Worm (Caenorhabditis elegans) whole organism, L1 larva: ENCODE data around the gene cyn-12.

Experiments
- C16A3.4 ChIP-seq: fragments of 150-350 bp; optimal IDR thresholded peaks from 2 replicates; lab custom pipeline; 2014; ENCODE audit warnings: missing biosample characterization, missing genetic modification characterization
- C34B4.2 ChIP-seq: sonication (generic microtip); optimal IDR thresholded peaks from 2 replicates; lab custom pipeline; 2017; ENCODE audit warnings: mild to moderate bottlenecking, missing genetic modification characterization, missing compliant biosample characterization
- F16B12.6 ChIP-seq: fragments of 150-350 bp; optimal IDR thresholded peaks from 2 replicates; lab custom pipeline; 2014; ENCODE audit warnings: missing biosample characterization, missing genetic modification characterization
- aha-1 ChIP-seq: fragments of 150-350 bp; optimal IDR thresholded peaks from 2 replicates; lab custom pipeline; 2014; ENCODE audit warnings: missing biosample characterization, missing genetic modification characterization
- aly-2 ChIP-seq: fragments of 150-350 bp; optimal IDR thresholded peaks from 2 replicates; lab custom pipeline; 2014; ENCODE audit warnings: missing biosample characterization, missing genetic modification characterization
- ceh-8 ChIP-seq: fragments of 200-800 bp; sonication (Bioruptor generic); optimal IDR thresholded peaks from 2 replicates; lab custom pipeline; 2018; ENCODE audit warnings: mild to moderate bottlenecking, missing genetic modification characterization, moderate library complexity, missing compliant biosample characterization
- ceh-82 ChIP-seq, 3 experiments: fragments of 150-350 bp in 1 of 3; sonication (generic microtip) in 2 of 3; optimal IDR thresholded peaks; 2 replicates each; lab custom pipeline; 2014 to 2017; ENCODE audit warnings: missing biosample characterization in 3 of 3, missing genetic modification characterization in 3 of 3
- ceh-88 ChIP-seq: fragments of 200-800 bp; sonication (Bioruptor generic); IDR thresholded peaks from 2 replicates; pipeline ENCODE4 v1.3.6; 2022; ENCODE audit warnings: missing genetic modification characterization, missing compliant biosample characterization
- ceh-90 ChIP-seq: sonication (generic microtip); optimal IDR thresholded peaks from 2 replicates; lab custom pipeline; 2016; ENCODE audit warnings: missing genetic modification characterization, missing compliant biosample characterization
- dpl-1 ChIP-seq, 3 experiments: fragments of 150-350 bp in 2 of 3; sonication (generic microtip) in 1 of 3; optimal IDR thresholded peaks; 2 replicates each; lab custom pipeline; 2014 to 2017; ENCODE audit warnings: missing biosample characterization in 3 of 3, missing genetic modification characterization in 3 of 3, missing genetic modification reagents in 3 of 3
- efl-1 ChIP-seq, 4 experiments: fragments of 150-350 bp; optimal IDR thresholded peaks in 3 of 4; peaks in 1 of 4; 1 replicate in 1 of 4; 2 replicates in 3 of 4; lab custom pipeline; 2014; ENCODE audit warnings: missing biosample characterization in 2 of 4, missing genetic modification characterization in 2 of 4, missing genetic modification reagents in 2 of 4
- egl-27 ChIP-seq, 2 experiments: fragments of 150-350 bp in 1 of 2; sonication (generic microtip); optimal IDR thresholded peaks; 3 replicates each; lab custom pipeline; 2017 to 2018; ENCODE audit warnings: missing biosample characterization in 2 of 2, missing genetic modification characterization in 2 of 2, missing genetic modification reagents in 2 of 2
- elt-2 ChIP-seq: sonication (generic microtip); optimal IDR thresholded peaks from 2 replicates; lab custom pipeline; 2016; ENCODE audit warnings: missing genetic modification characterization, mild to moderate bottlenecking, inconsistent platforms, missing compliant biosample characterization, missing genetic modification reagents
- elt-3 ChIP-seq, 6 experiments: fragments of 150-350 bp in 1 of 6; sonication (generic microtip); optimal IDR thresholded peaks; 2 replicates each; lab custom pipeline; 2017 to 2018; ENCODE audit warnings: missing biosample characterization in 6 of 6, missing genetic modification characterization in 6 of 6, inconsistent platforms in 1 of 6
- fkh-10 ChIP-seq: sonication (generic microtip); optimal IDR thresholded peaks from 2 replicates; lab custom pipeline; 2017; ENCODE audit warnings: missing biosample characterization, missing genetic modification reagents, missing genetic modification characterization
- fkh-8 ChIP-seq: sonication (generic microtip); optimal IDR thresholded peaks from 2 replicates; lab custom pipeline; 2016; ENCODE audit warnings: mild to moderate bottlenecking, missing genetic modification characterization, missing compliant biosample characterization
- irx-1 ChIP-seq: sonication (generic microtip); optimal IDR thresholded peaks from 2 replicates; lab custom pipeline; 2016; ENCODE audit warnings: missing genetic modification characterization, missing compliant biosample characterization
- isw-1 ChIP-seq: fragments of 200-800 bp; sonication (Bioruptor generic); IDR thresholded peaks from 2 replicates; pipeline ENCODE4 v1.3.6; 2022; ENCODE audit warnings: missing genetic modification characterization, missing compliant biosample characterization
- jun-1 ChIP-seq: fragments of 150-350 bp; optimal IDR thresholded peaks from 2 replicates; lab custom pipeline; 2014; ENCODE audit warnings: missing biosample characterization, missing genetic modification reagents, missing genetic modification characterization
- lin-14 ChIP-seq: fragments of 200-800 bp; sonication (Bioruptor generic); optimal IDR thresholded peaks from 2 replicates; lab custom pipeline; 2018; ENCODE audit warnings: mild to moderate bottlenecking, missing genetic modification characterization, moderate library complexity, missing compliant biosample characterization
- lin-35 ChIP-seq, 2 experiments: fragments of 150-350 bp; optimal IDR thresholded peaks; 2 replicates each; lab custom pipeline; 2014; ENCODE audit warnings: missing biosample characterization in 2 of 2, missing genetic modification characterization in 2 of 2, missing genetic modification reagents in 2 of 2
- lsy-2 ChIP-seq, 2 experiments: fragments of 150-350 bp; optimal IDR thresholded peaks; 2 replicates each; lab custom pipeline; 2014; ENCODE audit warnings: missing biosample characterization in 2 of 2, missing genetic modification characterization in 2 of 2
- mdl-1 ChIP-seq, 2 experiments: fragments of 150-350 bp; optimal IDR thresholded peaks; 2 replicates each; lab custom pipeline; 2014 to 2017; ENCODE audit warnings: missing biosample characterization in 2 of 2, missing genetic modification characterization in 2 of 2, inconsistent platforms in 1 of 2
- mef-2 ChIP-seq: fragments of 150-350 bp; optimal IDR thresholded peaks from 2 replicates; lab custom pipeline; 2014; ENCODE audit warnings: missing biosample characterization, missing genetic modification characterization
- nhr-12 ChIP-seq: sonication (generic microtip); optimal IDR thresholded peaks from 2 replicates; lab custom pipeline; 2017; ENCODE audit warnings: missing biosample characterization, missing genetic modification characterization
- nhr-20 ChIP-seq: sonication (generic microtip); optimal IDR thresholded peaks from 2 replicates; lab custom pipeline; 2016; ENCODE audit warnings: mild to moderate bottlenecking, missing genetic modification characterization, missing compliant biosample characterization
- nhr-84 ChIP-seq: sonication (generic microtip); optimal IDR thresholded peaks from 2 replicates; lab custom pipeline; 2017; ENCODE audit warnings: missing biosample characterization, missing genetic modification characterization
- pax-3 ChIP-seq: fragments of 200-800 bp; sonication (Bioruptor generic); optimal IDR thresholded peaks from 2 replicates; lab custom pipeline; 2018; ENCODE audit warnings: mild to moderate bottlenecking, missing genetic modification characterization, moderate library complexity, missing compliant biosample characterization
- snpc-4 ChIP-seq: fragments of 150-350 bp; optimal IDR thresholded peaks from 2 replicates; lab custom pipeline; 2014; ENCODE audit warnings: missing biosample characterization, missing genetic modification characterization
- sptf-1 ChIP-seq: fragments of 150-350 bp; optimal IDR thresholded peaks from 2 replicates; lab custom pipeline; 2014; ENCODE audit warnings: missing biosample characterization, missing genetic modification characterization
- sup-37 ChIP-seq: fragments of 200-800 bp; sonication (Bioruptor generic); optimal IDR thresholded peaks from 2 replicates; lab custom pipeline; 2018; ENCODE audit warnings: mild to moderate bottlenecking, missing genetic modification characterization, missing compliant biosample characterization
- tbx-2 ChIP-seq: sonication (generic microtip); optimal IDR thresholded peaks from 2 replicates; lab custom pipeline; 2016; ENCODE audit warnings: missing genetic modification characterization, missing compliant biosample characterization
- unc-130 ChIP-seq: fragments of 150-350 bp; optimal IDR thresholded peaks from 2 replicates; lab custom pipeline; 2017; ENCODE audit warnings: missing biosample characterization, missing genetic modification characterization, inconsistent platforms
- unc-86 ChIP-seq: sonication (generic microtip); optimal IDR thresholded peaks from 2 replicates; lab custom pipeline; 2016; ENCODE audit warnings: missing genetic modification characterization, missing compliant biosample characterization
- zag-1 ChIP-seq: fragments of 150-350 bp; optimal IDR thresholded peaks from 2 replicates; lab custom pipeline; 2014; ENCODE audit warnings: missing biosample characterization, missing genetic modification characterization
- ztf-11 ChIP-seq, 2 experiments: sonication (generic microtip); optimal IDR thresholded peaks; 2 replicates each; lab custom pipeline; 2016 to 2017; ENCODE audit warnings: missing genetic modification characterization in 2 of 2, missing biosample characterization in 1 of 2, missing compliant biosample characterization in 1 of 2

The cyn-12 gene

DNA sequence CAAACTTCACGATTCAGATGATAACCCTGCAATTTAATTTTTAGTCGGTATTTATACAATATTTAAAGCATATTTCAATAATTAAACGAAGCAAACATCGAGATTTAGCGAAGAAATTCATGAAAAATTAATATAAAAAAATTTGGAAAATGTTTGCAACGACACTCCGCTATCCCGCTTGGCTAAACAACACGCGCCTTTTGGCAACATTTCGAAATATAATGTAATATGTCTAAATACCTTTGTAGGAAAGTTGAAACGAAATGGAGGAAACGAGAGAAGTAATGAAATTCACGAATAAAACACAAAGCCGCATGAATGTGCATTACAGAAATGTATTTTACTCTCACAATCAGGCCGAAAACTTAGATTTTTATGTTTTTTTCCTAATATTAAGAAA is 32.7 kb upstream of the cyn-12 start, which contains the start of gene rpc-1 (continued):
- TF ChIP-seq C34B4.2 (tag; lab: Kevin White, UChicago) (no peak), lin-35 (GFP tag; optimal IDR thresholded peaks at IDR 0.05; lab: Kevin White, UChicago) (peak; percentile 47 to 90), pax-3 (tag; lab: Kevin White, UChicago) (no peak), unc-86 (tag; lab: Kevin White, UChicago) (no peak), tbx-2 (peak; percentile 22), jun-1 (no peak), mdl-1 (tag; optimal IDR thresholded peaks at IDR 0.05; lab: Kevin White, UChicago) (no peak), efl-1 (optimal IDR thresholded peaks at IDR 0.05; lab: Kevin White, UChicago) (peak; percentile 50 to 79), efl-1 (GFP tag; optimal IDR thresholded peaks at IDR 0.05 in 1 of 2; lab: Kevin White, UChicago) (peak; percentile 74 to 98), nhr-12 (no peak), sptf-1 (tag; lab: Kevin White, UChicago) (no peak), F16B12.6 (tag; lab: Kevin White, UChicago) (peak; percentile 47), ceh-88 (no peak), nhr-20 (tag; lab: Kevin White, UChicago) (peak; percentile 39), unc-130 (tag; lab: Kevin White, UChicago) (no peak), elt-2 (tag; lab: Kevin White, UChicago) (no peak), ceh-82 (tag; optimal IDR thresholded peaks at IDR 0.05; lab: Kevin White, UChicago) (peak; percentile 8 to 43 (median 39)), isw-1 (GFP tag; lab: Robert Waterston, UW) (no peak), ztf-11 (tag; optimal IDR thresholded peaks at IDR 0.05; lab: Kevin White, UChicago) (no peak), aly-2 (tag; lab: Kevin White, UChicago) (no peak), zag-1 (tag; lab: Kevin White, UChicago) (no peak), irx-1 (tag; lab: Kevin White, UChicago) (no peak), ceh-8 (GFP tag; lab: Kevin White, UChicago) (no peak), dpl-1 (GFP tag; optimal IDR thresholded peaks at IDR 0.05; lab: Kevin White, UChicago) (peak; percentile 55 to 80 (median 76)), mef-2 (no peak), sup-37 (GFP tag; lab: Kevin White, UChicago) (no peak), egl-27 (tag; optimal IDR thresholded peaks at IDR 0.05; lab: Kevin White, UChicago) (no peak), lin-14 (no peak), snpc-4 (tag; lab: Kevin White, UChicago) (no peak), elt-3 (tag; optimal IDR thresholded peaks at IDR 0.05; lab: Kevin White, UChicago) (peak in 1 of 6 experiments; percentile 3)
- TF ChIP-seq, all 84 proteins: peak for 20

DNA sequence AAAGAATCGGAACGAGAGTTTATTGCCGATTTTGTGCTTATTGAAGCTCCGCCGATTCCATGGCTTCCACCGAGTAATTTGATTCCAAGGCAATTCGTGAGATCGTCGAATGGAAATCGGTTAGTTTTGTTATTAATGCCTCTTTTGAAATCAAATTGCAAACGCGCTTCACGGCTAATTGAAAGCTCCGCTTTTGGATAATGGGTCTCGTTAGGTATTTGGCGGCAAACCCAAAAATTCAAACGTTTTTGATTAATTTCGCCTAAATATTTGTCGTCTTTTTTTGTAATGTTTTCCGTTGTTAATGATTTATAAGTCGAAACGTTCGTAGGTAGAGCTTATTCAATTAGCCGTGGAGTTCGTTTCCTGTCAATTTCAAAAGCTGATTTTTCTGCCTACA is 26.6 kb upstream of the cyn-12 start:
- TF ChIP-seq sup-37 (GFP tag; lab: Kevin White, UChicago): no peak
- TF ChIP-seq fkh-10 (GFP tag; lab: Kevin White, UChicago): no peak
- TF ChIP-seq nhr-84 (tag; lab: Kevin White, UChicago): no peak
- no peak for TF ChIP-seq aha-1 (tag; lab: Kevin White, UChicago)
- peak in 1 of 2 experiments; percentile 92 for TF ChIP-seq efl-1 (optimal IDR thresholded peaks at IDR 0.05; lab: Kevin White, UChicago)
- no peak for TF ChIP-seq efl-1 (GFP tag; optimal IDR thresholded peaks at IDR 0.05 in 1 of 2; lab: Kevin White, UChicago)
- TF ChIP-seq, all 84 proteins: peak for 1

- TF ChIP-seq ztf-11 (tag; optimal IDR thresholded peaks at IDR 0.05; lab: Kevin White, UChicago) (no peak), C16A3.4 (tag; lab: Kevin White, UChicago) (no peak), isw-1 (GFP tag; lab: Robert Waterston, UW) (no peak), sptf-1 (tag; lab: Kevin White, UChicago) (no peak), lsy-2 (tag; optimal IDR thresholded peaks at IDR 0.05; lab: Kevin White, UChicago) (no peak), fkh-10 (GFP tag; lab: Kevin White, UChicago) (no peak), fkh-8 (tag; lab: Kevin White, UChicago) (no peak), snpc-4 (tag; lab: Kevin White, UChicago) (no peak), ceh-90 (no peak), pax-3 (tag; lab: Kevin White, UChicago) (no peak), F16B12.6 (tag; lab: Kevin White, UChicago) (no peak)
Observed at ce11 chrIV:7158161-7158560, 25.1 kb upstream of the cyn-12 start.
